Fruit fly (Drosophila melanogaster) whole organism, embryonic: ENCODE data around the gene CG7564.
A peak's percentile ranks its signal among the peaks of the same experiment; 100 is the strongest.

Source experiments
- Bgb ChIP-seq: fragments of 200-800 bp; sonication (Bioruptor generic); IDR thresholded peaks from 2 replicates; pipeline ENCODE4 v1.3.6; 2022; ENCODE audit warnings: missing biosample characterization, missing genetic modification characterization; ENCODE audit not compliant: partially characterized antibody
- CG10462 ChIP-seq: fragments of 200-800 bp; sonication (Bioruptor generic); optimal IDR thresholded peaks from 2 replicates; lab custom pipeline; 2016; ENCODE audit warnings: missing biosample characterization, missing genetic modification characterization
- CG10654 ChIP-seq: fragments of 200-800 bp; sonication (Bioruptor generic); optimal IDR thresholded peaks from 2 replicates; lab custom pipeline; 2016; ENCODE audit warnings: missing biosample characterization, missing genetic modification characterization
- CG12104 ChIP-seq: fragments of 200-800 bp; sonication (Bioruptor generic); optimal IDR thresholded peaks from 3 replicates; lab custom pipeline; 2016; ENCODE audit warnings: missing biosample characterization, missing genetic modification characterization
- CG12219 ChIP-seq: fragments of 200-800 bp; sonication (Bioruptor generic); optimal IDR thresholded peaks from 3 replicates; lab custom pipeline; 2018; ENCODE audit warnings: missing biosample characterization, mild to moderate bottlenecking, missing genetic modification characterization
- CG1233 ChIP-seq: fragments of 200-800 bp; sonication (Bioruptor generic); optimal IDR thresholded peaks from 4 replicates; lab custom pipeline; 2018; ENCODE audit warnings: missing biosample characterization, mild to moderate bottlenecking, missing genetic modification characterization
- CG14050 ChIP-seq: fragments of 200-800 bp; sonication (Bioruptor generic); IDR thresholded peaks from 3 replicates; pipeline ENCODE4 v1.3.6; 2022; ENCODE audit warnings: missing biosample characterization, missing genetic modification characterization
- CG17359 ChIP-seq: fragments of 200-800 bp; sonication (Bioruptor generic); optimal IDR thresholded peaks from 3 replicates; lab custom pipeline; 2018; ENCODE audit warnings: missing biosample characterization, mild to moderate bottlenecking, missing genetic modification characterization, moderate library complexity
- CG17612 ChIP-seq: fragments of 200-800 bp; sonication (Bioruptor generic); IDR thresholded peaks from 2 replicates; pipeline ENCODE4 v1.3.6; 2022; ENCODE audit warnings: missing biosample characterization, missing genetic modification characterization
- CG30020 ChIP-seq: fragments of 200-800 bp; optimal IDR thresholded peaks from 2 replicates; lab custom pipeline; 2019; ENCODE audit warnings: missing biosample characterization, mild to moderate bottlenecking, missing genetic modification characterization, moderate library complexity
- CG30403 ChIP-seq: fragments of 200-800 bp; sonication (Bioruptor generic); optimal IDR thresholded peaks from 3 replicates; lab custom pipeline; 2016; ENCODE audit warnings: missing biosample characterization, missing genetic modification characterization
- CG3065 ChIP-seq: fragments of 200-800 bp; sonication (Bioruptor generic); optimal IDR thresholded peaks from 2 replicates; lab custom pipeline; 2016; ENCODE audit warnings: missing biosample characterization, missing genetic modification characterization
- CG3163 ChIP-seq: fragments of 200-800 bp; sonication (Bioruptor generic); optimal IDR thresholded peaks from 3 replicates; lab custom pipeline; 2016; ENCODE audit warnings: missing biosample characterization, missing genetic modification characterization
- CG3726 ChIP-seq: fragments of 200-800 bp; sonication (Bioruptor generic); IDR thresholded peaks from 3 replicates; pipeline ENCODE4, ENCODE4 v1.3.6; 2022; ENCODE audit warnings: missing biosample characterization, missing genetic modification characterization
- CG3995 ChIP-seq: fragments of 200-800 bp; sonication (Bioruptor generic); optimal IDR thresholded peaks from 3 replicates; lab custom pipeline; 2016; ENCODE audit warnings: missing biosample characterization, missing genetic modification characterization
- CG4617 ChIP-seq: fragments of 200-800 bp; sonication (Bioruptor generic); optimal IDR thresholded peaks from 3 replicates; lab custom pipeline; 2016; ENCODE audit warnings: missing biosample characterization, missing genetic modification characterization, borderline replicate concordance
- CG6854 ChIP-seq: fragments of 200-800 bp; sonication (Bioruptor generic); optimal IDR thresholded peaks from 3 replicates; lab custom pipeline; 2017; ENCODE audit warnings: missing biosample characterization, mild to moderate bottlenecking, missing genetic modification characterization
- CG8281 ChIP-seq: fragments of 200-800 bp; sonication (Bioruptor generic); optimal IDR thresholded peaks from 2 replicates; lab custom pipeline; 2018; ENCODE audit warnings: missing biosample characterization, mild to moderate bottlenecking, missing genetic modification characterization, moderate library complexity
- CHES-1-like ChIP-seq: fragments of 200-800 bp; sonication (Bioruptor generic); optimal IDR thresholded peaks from 2 replicates; lab custom pipeline; 2016; ENCODE audit warnings: missing biosample characterization, missing genetic modification characterization
- CTCF ChIP-seq: fragments of 200-800 bp; sonication (Bioruptor generic); optimal IDR thresholded peaks from 2 replicates; lab custom pipeline; 2017; ENCODE audit warnings: missing biosample characterization, mild to moderate bottlenecking, missing genetic modification characterization, moderate library complexity
- Camta ChIP-seq: fragments of 200-800 bp; sonication (Bioruptor generic); optimal IDR thresholded peaks from 2 replicates; lab custom pipeline; 2016; ENCODE audit warnings: missing biosample characterization, missing genetic modification characterization
- Chrac-16 ChIP-seq: fragments of 200-800 bp; sonication (Bioruptor generic); optimal IDR thresholded peaks from 3 replicates; lab custom pipeline; 2016; ENCODE audit warnings: missing biosample characterization, missing genetic modification characterization
- Dad ChIP-seq: fragments of 200-800 bp; sonication (Bioruptor generic); optimal IDR thresholded peaks from 3 replicates; lab custom pipeline; 2016; ENCODE audit warnings: missing biosample characterization, missing genetic modification characterization
- E2f1 ChIP-seq: fragments of 200-800 bp; sonication (Bioruptor generic); IDR thresholded peaks from 2 replicates; pipeline ENCODE4 v1.3.6; 2022; ENCODE audit warnings: missing biosample characterization, missing genetic modification characterization
- E2f2 ChIP-seq: fragments of 200-800 bp; sonication (Bioruptor generic); IDR thresholded peaks from 2 replicates; pipeline ENCODE4 v1.3.6; 2022; ENCODE audit warnings: missing biosample characterization, missing genetic modification characterization
- HLH3B ChIP-seq: fragments of 200-800 bp; sonication (Bioruptor generic); IDR thresholded peaks from 2 replicates; pipeline ENCODE4 v1.3.6; 2022; ENCODE audit warnings: missing biosample characterization, missing genetic modification characterization
- HLHmδ ChIP-seq: fragments of 200-800 bp; sonication (Bioruptor generic); optimal IDR thresholded peaks from 2 replicates; lab custom pipeline; 2018; ENCODE audit warnings: missing biosample characterization, mild to moderate bottlenecking, missing genetic modification characterization, moderate library complexity
- HmgZ ChIP-seq: fragments of 200-800 bp; sonication (Bioruptor generic); optimal IDR thresholded peaks from 2 replicates; lab custom pipeline; 2018; ENCODE audit warnings: missing biosample characterization, mild to moderate bottlenecking, missing genetic modification characterization
- Hr39 ChIP-seq: fragments of >200 bp; optimal IDR thresholded peaks from 2 replicates; lab custom pipeline; 2017
- NC2α ChIP-seq: fragments of 200-800 bp; sonication (Bioruptor generic); optimal IDR thresholded peaks from 2 replicates; lab custom pipeline; 2016; ENCODE audit warnings: missing biosample characterization, missing genetic modification characterization
- Oaz ChIP-seq: fragments of 200-800 bp; sonication (Bioruptor generic); IDR thresholded peaks from 2 replicates; pipeline ENCODE4 v1.3.6; 2022; ENCODE audit warnings: missing biosample characterization, missing genetic modification characterization
- Poxn ChIP-seq: fragments of 200-800 bp; sonication (Bioruptor generic); IDR thresholded peaks from 2 replicates; pipeline ENCODE4 v1.3.6; 2022; ENCODE audit warnings: missing biosample characterization, missing genetic modification characterization
- Scr ChIP-seq: fragments of 200-800 bp; sonication (Bioruptor generic); IDR thresholded peaks from 2 replicates; pipeline ENCODE4 v1.3.6; 2022; ENCODE audit warnings: missing biosample characterization, missing genetic modification characterization; ENCODE audit not compliant: partially characterized antibody
- Side ChIP-seq: fragments of 200-800 bp; sonication (Bioruptor generic); optimal IDR thresholded peaks from 2 replicates; lab custom pipeline; 2016; ENCODE audit warnings: missing biosample characterization, missing genetic modification characterization
- ara ChIP-seq: fragments of 200-800 bp; sonication (Bioruptor generic); IDR thresholded peaks from 2 replicates; pipeline ENCODE4 v1.3.6; 2022; ENCODE audit warnings: missing biosample characterization, missing genetic modification characterization
- btn ChIP-seq: fragments of 200-800 bp; sonication (Bioruptor generic); optimal IDR thresholded peaks from 2 replicates; lab custom pipeline; 2016; ENCODE audit warnings: missing biosample characterization, missing genetic modification characterization
- cwo ChIP-seq: fragments of 200-800 bp; sonication (Bioruptor generic); optimal IDR thresholded peaks from 3 replicates; lab custom pipeline; 2017; ENCODE audit warnings: missing biosample characterization, missing genetic modification characterization, mild to moderate bottlenecking, moderate library complexity, missing genetic modification reagents
- ewg ChIP-seq: fragments of 200-800 bp; sonication (Bioruptor generic); optimal IDR thresholded peaks from 3 replicates; lab custom pipeline; 2017; ENCODE audit warnings: mild to moderate bottlenecking, missing biosample characterization, missing genetic modification reagents, missing genetic modification characterization
- fd64A ChIP-seq: fragments of 200-800 bp; sonication (Bioruptor generic); optimal IDR thresholded peaks from 3 replicates; lab custom pipeline; 2018; ENCODE audit warnings: missing biosample characterization, mild to moderate bottlenecking, missing genetic modification characterization
- gce ChIP-seq: fragments of 200-800 bp; sonication (Bioruptor generic); IDR thresholded peaks from 3 replicates; pipeline ENCODE4 v1.3.6; 2022; ENCODE audit warnings: missing biosample characterization, missing genetic modification characterization
- jing ChIP-seq: fragments of 200-800 bp; sonication (Bioruptor generic); optimal IDR thresholded peaks from 2 replicates; lab custom pipeline; 2018; ENCODE audit warnings: missing biosample characterization, mild to moderate bottlenecking, missing genetic modification characterization
- pros ChIP-seq: fragments of 200-800 bp; sonication (Bioruptor generic); optimal IDR thresholded peaks from 3 replicates; lab custom pipeline; 2019; ENCODE audit warnings: missing biosample characterization, mild to moderate bottlenecking, missing genetic modification characterization, moderate library complexity
- psq ChIP-seq: fragments of 200-800 bp; sonication (Bioruptor generic); optimal IDR thresholded peaks from 2 replicates; lab custom pipeline; 2017; ENCODE audit warnings: missing biosample characterization, missing genetic modification characterization
- salm ChIP-seq: fragments of 200-800 bp; sonication (Bioruptor generic); optimal IDR thresholded peaks from 2 replicates; lab custom pipeline; 2018; ENCODE audit warnings: missing biosample characterization, mild to moderate bottlenecking, missing genetic modification characterization
- scrt ChIP-seq: fragments of 200-800 bp; sonication (Bioruptor generic); optimal IDR thresholded peaks from 2 replicates; lab custom pipeline; 2018; ENCODE audit warnings: missing biosample characterization, mild to moderate bottlenecking, missing genetic modification characterization, moderate library complexity
- sens ChIP-seq: fragments of 200-800 bp; sonication (Bioruptor generic); peaks from one replicate; lab custom pipeline; 2016; ENCODE audit warnings: missing biosample characterization, missing genetic modification characterization
- sim ChIP-seq: fragments of 200-800 bp; sonication (Bioruptor generic); IDR thresholded peaks from 2 replicates; pipeline ENCODE4 v1.3.6; 2022; ENCODE audit warnings: missing biosample characterization, missing genetic modification characterization
- sr ChIP-seq: fragments of 200-800 bp; sonication (Bioruptor generic); IDR thresholded peaks from 3 replicates; pipeline ENCODE4 v1.3.6; 2022; ENCODE audit warnings: missing biosample characterization, missing genetic modification characterization
- stc ChIP-seq: fragments of 200-800 bp; sonication (Bioruptor generic); IDR thresholded peaks from 2 replicates; pipeline ENCODE4 v1.3.6; 2022; ENCODE audit warnings: missing biosample characterization, missing genetic modification characterization
- stwl ChIP-seq: fragments of 200-800 bp; sonication (Bioruptor generic); optimal IDR thresholded peaks from 3 replicates; lab custom pipeline; 2018; ENCODE audit warnings: missing biosample characterization, mild to moderate bottlenecking, missing genetic modification characterization, moderate library complexity
- sug ChIP-seq: fragments of 200-800 bp; optimal IDR thresholded peaks from 2 replicates; lab custom pipeline; 2019; ENCODE audit warnings: missing biosample characterization, mild to moderate bottlenecking, missing genetic modification characterization, moderate library complexity
- tap ChIP-seq: fragments of 200-800 bp; optimal IDR thresholded peaks from 3 replicates; lab custom pipeline; 2019; ENCODE audit warnings: missing biosample characterization, mild to moderate bottlenecking, missing genetic modification characterization, moderate library complexity
- toy ChIP-seq: fragments of 200-800 bp; sonication (Bioruptor generic); IDR thresholded peaks from 2 replicates; pipeline ENCODE4 v1.3.6; 2022; ENCODE audit warnings: missing biosample characterization, missing genetic modification characterization
- yki ChIP-seq: fragments of >200 bp; optimal IDR thresholded peaks from 3 replicates; lab custom pipeline; 2018

Gene CG7564

dm6 chr3L:17465804-17466203, 48.3 kb upstream of the CG7564 start, which contains the start of gene QIL1 (continued):
- TF ChIP-seq CG30403 (no peak), CG12104 (no peak), jing (no peak), CG3065 (no peak), sr (GFP tag; lab: Robert Waterston, UW) (no peak), ewg (GFP tag; lab: Kevin White, UChicago) (no peak), Chrac-16 (GFP tag; lab: Kevin White, UChicago) (no peak), CG4617 (GFP tag; lab: Kevin White, UChicago) (peak; percentile 90), Dad (GFP tag; lab: Kevin White, UChicago) (no peak), CHES-1-like (GFP tag; lab: Kevin White, UChicago) (no peak), HLH3B (GFP tag; lab: Robert Waterston, UW) (no peak), psq (no peak), stc (GFP tag; lab: Robert Waterston, UW) (no peak), CG3163 (GFP tag; lab: Kevin White, UChicago) (no peak), CG3995 (no peak), E2f1 (GFP tag; lab: Robert Waterston, UW) (no peak), CG10462 (no peak), cwo (no peak), CG12219 (GFP tag; lab: Kevin White, UChicago) (no peak), CG6854 (GFP tag; lab: Kevin White, UChicago) (no peak), Side (no peak), CTCF (GFP tag; lab: Kevin White, UChicago) (peak; percentile 61), stwl (tag; lab: Kevin White, UChicago) (peak; percentile 85), scrt (GFP tag; lab: Kevin White, UChicago) (no peak), Scr (GFP tag; lab: Robert Waterston, UW) (peak; percentile 10; the same call in 1 of the 2 replicates), CG1233 (GFP tag; lab: Kevin White, UChicago) (no peak), ara (GFP tag; lab: Robert Waterston, UW) (no peak), toy (GFP tag; lab: Robert Waterston, UW) (no peak), CG30020 (tag; lab: Kevin White, UChicago) (peak; percentile 64), CG10654 (GFP tag; lab: Kevin White, UChicago) (no peak), HLHmδ (no peak), CG8281 (tag; lab: Kevin White, UChicago) (no peak), Bgb (GFP tag; lab: Robert Waterston, UW) (peak; percentile 33; the same call in 1 of the 2 replicates), yki (lab: Kevin White, UChicago) (no peak), fd64A (no peak), Oaz (GFP tag; lab: Robert Waterston, UW) (no peak), E2f2 (GFP tag; lab: Robert Waterston, UW) (peak; percentile 64), sim (no peak), gce (GFP tag; lab: Robert Waterston, UW) (no peak), salm (tag; lab: Kevin White, UChicago) (no peak), Camta (GFP tag; lab: Kevin White, UChicago) (no peak), Hr39 (lab: Kevin White, UChicago) (no peak), CG17612 (GFP tag; lab: Robert Waterston, UW) (no peak), CG17359 (tag; lab: Kevin White, UChicago) (no peak), CG3726 (no peak), tap (tag; lab: Kevin White, UChicago) (no peak), NC2α (GFP tag; lab: Kevin White, UChicago) (no peak), CG14050 (no peak), pros (GFP tag; lab: Kevin White, UChicago) (no peak), HmgZ (tag; lab: Kevin White, UChicago) (peak; percentile 66), sug (peak; percentile 1), btn (GFP tag; lab: Kevin White, UChicago) (no peak), sens (peak; percentile 67), Poxn (GFP tag; lab: Robert Waterston, UW) (no peak)
